Fruit fly (Drosophila melanogaster) whole organism, embryonic: ENCODE measurements around the gene sau.
A peak's percentile ranks its signal among the peaks of the same experiment; 100 is the strongest.

Experiments
- CG12769 ChIP-seq: fragments of 200-800 bp; sonication (Bioruptor generic); optimal IDR thresholded peaks from 2 replicates; lab custom pipeline; 2019; ENCODE audit warnings: missing biosample characterization, mild to moderate bottlenecking, missing genetic modification characterization, moderate library complexity
- CG13775 ChIP-seq: fragments of 200-800 bp; sonication (Bioruptor generic); optimal IDR thresholded peaks from 3 replicates; lab custom pipeline; 2017; ENCODE audit warnings: missing biosample characterization, mild to moderate bottlenecking, missing genetic modification characterization
- CG13894 ChIP-seq: fragments of 200-800 bp; sonication (Bioruptor generic); optimal IDR thresholded peaks from 3 replicates; lab custom pipeline; 2018; ENCODE audit warnings: missing biosample characterization, mild to moderate bottlenecking, missing genetic modification characterization, moderate library complexity
- CG15073 ChIP-seq: fragments of 200-800 bp; sonication (Bioruptor generic); optimal IDR thresholded peaks from 2 replicates; lab custom pipeline; 2016; ENCODE audit warnings: missing biosample characterization, missing genetic modification characterization
- CG1529 ChIP-seq: fragments of 200-800 bp; sonication (Bioruptor generic); optimal IDR thresholded peaks from 3 replicates; lab custom pipeline; 2018; ENCODE audit warnings: missing biosample characterization, missing genetic modification characterization
- CG1602 ChIP-seq: fragments of 200-800 bp; sonication (Bioruptor generic); optimal IDR thresholded peaks from 3 replicates; lab custom pipeline; 2016; ENCODE audit warnings: missing biosample characterization, missing genetic modification characterization
- CG16863 ChIP-seq: fragments of 200-800 bp; sonication (Bioruptor generic); optimal IDR thresholded peaks from 3 replicates; lab custom pipeline; 2016; ENCODE audit warnings: missing biosample characterization, missing genetic modification characterization
- CG17912 ChIP-seq: fragments of 200-800 bp; sonication (Bioruptor generic); optimal IDR thresholded peaks from 2 replicates; lab custom pipeline; 2018; ENCODE audit warnings: missing biosample characterization, mild to moderate bottlenecking, missing genetic modification characterization
- CG2875 ChIP-seq: fragments of 200-800 bp; sonication (Bioruptor generic); optimal IDR thresholded peaks from 2 replicates; lab custom pipeline; 2017; ENCODE audit warnings: missing biosample characterization, mild to moderate bottlenecking, missing genetic modification characterization, missing genetic modification reagents
- CG3065 ChIP-seq: fragments of 200-800 bp; sonication (Bioruptor generic); optimal IDR thresholded peaks from 2 replicates; lab custom pipeline; 2016; ENCODE audit warnings: missing biosample characterization, missing genetic modification characterization
- CG3838 ChIP-seq: fragments of 200-800 bp; sonication (Bioruptor generic); optimal IDR thresholded peaks from 3 replicates; lab custom pipeline; 2016; ENCODE audit warnings: missing biosample characterization, missing genetic modification characterization
- CG4282 ChIP-seq: fragments of 200-800 bp; sonication (Bioruptor generic); optimal IDR thresholded peaks from 2 replicates; lab custom pipeline; 2016; ENCODE audit warnings: missing biosample characterization, missing genetic modification characterization
- CG7556 ChIP-seq: fragments of 200-800 bp; sonication (Bioruptor generic); optimal IDR thresholded peaks from 2 replicates; lab custom pipeline; 2017; ENCODE audit warnings: missing biosample characterization, mild to moderate bottlenecking, missing genetic modification characterization
- CG8089 ChIP-seq: fragments of 200-800 bp; sonication (Bioruptor generic); optimal IDR thresholded peaks from 3 replicates; lab custom pipeline; 2016; ENCODE audit warnings: missing biosample characterization, missing genetic modification characterization
- CG8290 ChIP-seq, 3 experiments: fragments of 200-800 bp; sonication (Bioruptor generic); optimal IDR thresholded peaks; 2 replicates each; lab custom pipeline; 2016 to 2019; ENCODE audit warnings: missing biosample characterization in 3 of 3, missing genetic modification characterization in 3 of 3, mild to moderate bottlenecking in 2 of 3, moderate library complexity in 1 of 3
- CG8359 ChIP-seq: fragments of 200-800 bp; sonication (Bioruptor generic); optimal IDR thresholded peaks from 2 replicates; lab custom pipeline; 2017; ENCODE audit warnings: missing biosample characterization, mild to moderate bottlenecking, missing genetic modification characterization, borderline replicate concordance
- CG9437 ChIP-seq: fragments of 200-800 bp; sonication (Bioruptor generic); optimal IDR thresholded peaks from 2 replicates; lab custom pipeline; 2018; ENCODE audit warnings: missing biosample characterization, mild to moderate bottlenecking, missing genetic modification characterization
- Dbx ChIP-seq: fragments of 200-800 bp; sonication (Bioruptor generic); IDR thresholded peaks from 3 replicates; pipeline ENCODE4 v1.3.6; 2022; ENCODE audit warnings: missing biosample characterization, missing genetic modification characterization
- Dip3 ChIP-seq: fragments of 200-800 bp; sonication (Bioruptor generic); optimal IDR thresholded peaks from 3 replicates; lab custom pipeline; 2016; ENCODE audit warnings: missing biosample characterization, missing genetic modification characterization
- Ets97D ChIP-seq: fragments of 200-800 bp; sonication (Bioruptor generic); optimal IDR thresholded peaks from 3 replicates; lab custom pipeline; 2016; ENCODE audit warnings: missing biosample characterization, missing genetic modification characterization
- HLH54F ChIP-seq: fragments of 200-800 bp; sonication (Bioruptor generic); optimal IDR thresholded peaks from 3 replicates; lab custom pipeline; 2016; ENCODE audit warnings: missing biosample characterization, missing genetic modification characterization
- Hr39 ChIP-seq: fragments of >200 bp; optimal IDR thresholded peaks from 2 replicates; lab custom pipeline; 2017
- Mrtf ChIP-seq: fragments of 200-800 bp; sonication (Bioruptor generic); IDR thresholded peaks from 3 replicates; pipeline ENCODE4 v1.3.6; 2022; ENCODE audit warnings: missing biosample characterization, missing genetic modification characterization
- Nf-YC ChIP-seq: fragments of 200-800 bp; optimal IDR thresholded peaks from 3 replicates; lab custom pipeline; 2019; ENCODE audit warnings: missing biosample characterization, mild to moderate bottlenecking, missing genetic modification characterization, moderate library complexity
- NfI ChIP-seq: fragments of 200-800 bp; sonication (Bioruptor generic); optimal IDR thresholded peaks from 3 replicates; lab custom pipeline; 2018; ENCODE audit warnings: missing biosample characterization, mild to moderate bottlenecking, missing genetic modification characterization, moderate library complexity
- Rfx ChIP-seq: fragments of 200-800 bp; sonication (Bioruptor generic); IDR thresholded peaks from 2 replicates; pipeline ENCODE4 v1.3.6; 2022; ENCODE audit warnings: missing biosample characterization, missing genetic modification characterization
- Scr ChIP-seq: fragments of 200-800 bp; sonication (Bioruptor generic); IDR thresholded peaks from 2 replicates; pipeline ENCODE4 v1.3.6; 2022; ENCODE audit warnings: missing biosample characterization, missing genetic modification characterization; ENCODE audit not compliant: partially characterized antibody
- aop ChIP-seq: fragments of 200-800 bp; sonication (Bioruptor generic); IDR thresholded peaks from 2 replicates; pipeline ENCODE4 v1.3.6; 2022; ENCODE audit warnings: missing biosample characterization, missing genetic modification characterization
- ase ChIP-seq: fragments of 200-800 bp; sonication (Bioruptor generic); IDR thresholded peaks from 3 replicates; pipeline ENCODE4 v1.3.6; 2022; ENCODE audit warnings: missing biosample characterization, missing genetic modification characterization
- bbx ChIP-seq: fragments of 200-800 bp; sonication (Bioruptor generic); IDR thresholded peaks from 2 replicates; pipeline ENCODE4 v1.3.6; 2022; ENCODE audit warnings: missing biosample characterization, missing genetic modification characterization; ENCODE audit not compliant: partially characterized antibody
- bigmax ChIP-seq: fragments of 200-800 bp; sonication (Bioruptor generic); optimal IDR thresholded peaks from 2 replicates; lab custom pipeline; 2018; ENCODE audit warnings: missing biosample characterization, mild to moderate bottlenecking, missing genetic modification characterization
- cas ChIP-seq: fragments of 200-800 bp; sonication (Bioruptor generic); IDR thresholded peaks from 2 replicates; pipeline ENCODE4 v1.3.6; 2022; ENCODE audit warnings: missing biosample characterization, missing genetic modification characterization
- croc ChIP-seq: fragments of 200-800 bp; sonication (Bioruptor generic); conservative IDR thresholded peaks from 3 replicates; pipeline ENCODE4 v1.3.6; 2022; ENCODE audit warnings: missing biosample characterization, missing genetic modification characterization
- crol ChIP-seq: fragments of 200-800 bp; sonication (Bioruptor generic); IDR thresholded peaks from 2 replicates; pipeline ENCODE4 v1.3.6; 2022; ENCODE audit warnings: missing biosample characterization, missing genetic modification characterization
- crp ChIP-seq, 2 experiments: fragments of 200-800 bp; sonication (Bioruptor generic); optimal IDR thresholded peaks; 2 replicates in 1 of 2; 3 replicates in 1 of 2; lab custom pipeline; 2017; ENCODE audit warnings: missing biosample characterization in 2 of 2, missing genetic modification characterization in 2 of 2, mild to moderate bottlenecking in 1 of 2, moderate library complexity in 1 of 2
- ewg ChIP-seq: fragments of 200-800 bp; sonication (Bioruptor generic); optimal IDR thresholded peaks from 3 replicates; lab custom pipeline; 2017; ENCODE audit warnings: mild to moderate bottlenecking, missing biosample characterization, missing genetic modification reagents, missing genetic modification characterization
- nerfin-1 ChIP-seq: fragments of 200-800 bp; sonication (Bioruptor generic); optimal IDR thresholded peaks from 3 replicates; lab custom pipeline; 2019; ENCODE audit warnings: missing biosample characterization, mild to moderate bottlenecking, missing genetic modification characterization, moderate library complexity
- oc ChIP-seq: fragments of 200-800 bp; sonication (Bioruptor generic); optimal IDR thresholded peaks from 2 replicates; lab custom pipeline; 2018; ENCODE audit warnings: missing biosample characterization, mild to moderate bottlenecking, missing genetic modification characterization, moderate library complexity
- pho ChIP-seq: fragments of 200-800 bp; sonication (Bioruptor generic); optimal IDR thresholded peaks from 2 replicates; lab custom pipeline; 2016; ENCODE audit warnings: missing biosample characterization, missing genetic modification characterization
- pum ChIP-seq: fragments of 200-800 bp; sonication (Bioruptor generic); optimal IDR thresholded peaks from 2 replicates; lab custom pipeline; 2016; ENCODE audit warnings: missing biosample characterization, missing genetic modification characterization
- shn ChIP-seq: fragments of 200-800 bp; sonication (Bioruptor generic); optimal IDR thresholded peaks from 3 replicates; lab custom pipeline; 2016; ENCODE audit warnings: missing biosample characterization, missing genetic modification characterization
- sna ChIP-seq: fragments of 200-800 bp; sonication (Bioruptor generic); IDR thresholded peaks from 2 replicates; pipeline ENCODE4 v1.3.6; 2022; ENCODE audit warnings: missing biosample characterization, missing genetic modification characterization; ENCODE audit not compliant: partially characterized antibody
- sr ChIP-seq: fragments of 200-800 bp; sonication (Bioruptor generic); IDR thresholded peaks from 3 replicates; pipeline ENCODE4 v1.3.6; 2022; ENCODE audit warnings: missing biosample characterization, missing genetic modification characterization
- sug ChIP-seq: fragments of 200-800 bp; optimal IDR thresholded peaks from 2 replicates; lab custom pipeline; 2019; ENCODE audit warnings: missing biosample characterization, mild to moderate bottlenecking, missing genetic modification characterization, moderate library complexity
- tap ChIP-seq: fragments of 200-800 bp; optimal IDR thresholded peaks from 3 replicates; lab custom pipeline; 2019; ENCODE audit warnings: missing biosample characterization, mild to moderate bottlenecking, missing genetic modification characterization, moderate library complexity
- tio ChIP-seq: fragments of 200-800 bp; sonication (Bioruptor generic); optimal IDR thresholded peaks from 2 replicates; lab custom pipeline; 2017; ENCODE audit warnings: missing biosample characterization, missing genetic modification characterization, inconsistent platforms
- tup ChIP-seq: fragments of 200-800 bp; sonication (Bioruptor generic); optimal IDR thresholded peaks from 2 replicates; lab custom pipeline; 2016; ENCODE audit warnings: missing biosample characterization, mild to moderate bottlenecking, missing genetic modification characterization, moderate library complexity
- zen ChIP-seq: fragments of 200-800 bp; sonication (Bioruptor generic); optimal IDR thresholded peaks from 3 replicates; lab custom pipeline; 2018; ENCODE audit warnings: missing biosample characterization, mild to moderate bottlenecking, missing genetic modification characterization, moderate library complexity
- zfh2 ChIP-seq: fragments of 200-800 bp; sonication (Bioruptor generic); optimal IDR thresholded peaks from 2 replicates; lab custom pipeline; 2016; ENCODE audit warnings: missing biosample characterization, missing genetic modification characterization

The sau gene

DNA sequence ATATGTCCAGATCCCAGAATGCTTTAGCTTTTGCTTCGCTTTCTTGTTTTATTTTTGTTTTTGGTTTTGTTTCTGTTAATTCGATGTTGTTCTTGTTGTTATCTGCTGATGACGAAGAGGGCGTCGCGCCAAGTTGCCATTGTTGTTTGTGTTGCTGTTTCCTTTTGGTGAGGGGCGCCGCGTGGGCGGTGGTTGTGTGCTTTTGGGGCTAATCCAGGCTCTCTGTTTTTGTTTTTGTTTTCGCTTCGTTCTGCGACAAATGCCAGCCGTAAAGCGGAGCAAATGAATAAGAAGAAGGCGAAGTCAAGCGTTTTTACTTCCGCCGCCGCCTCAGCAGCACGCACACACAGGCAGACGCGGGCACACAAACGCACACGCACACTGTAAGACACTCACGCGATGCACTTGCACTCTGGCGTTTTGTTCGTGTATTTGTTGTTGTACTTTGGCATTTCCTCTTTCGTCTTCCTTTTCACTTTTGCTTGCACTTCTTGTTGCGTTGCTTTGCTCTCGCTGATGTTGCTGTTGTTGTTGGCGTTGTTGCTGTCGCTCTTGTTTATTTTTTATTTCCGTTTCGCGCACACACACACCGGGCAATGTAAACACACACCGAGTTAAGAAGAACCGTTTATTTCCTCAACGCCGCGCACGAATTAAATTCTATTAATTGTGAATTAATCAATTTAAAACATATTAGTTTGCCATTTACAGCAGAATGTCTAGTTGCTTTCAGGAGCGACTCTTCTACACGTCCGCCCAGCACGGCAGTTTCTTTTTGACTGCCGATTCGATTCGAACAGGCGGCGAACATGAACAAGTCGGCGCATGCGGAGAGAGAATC, 48.0 kb upstream of the sau start, which contains the start of gene aop (continued):
- TF ChIP-seq zfh2 (no peak), Hr39 (lab: Kevin White, UChicago) (no peak), CG13894 (peak; percentile 57), pum (no peak), zen (tag; lab: Kevin White, UChicago) (peak; percentile 68), Dip3 (no peak), ase (no peak), oc (peak; percentile 21), tio (GFP tag; lab: Kevin White, UChicago) (no peak), Ets97D (no peak), tup (no peak), Scr (GFP tag; lab: Robert Waterston, UW) (no peak), CG8290 (GFP tag; optimal IDR thresholded peaks at IDR 0.05; lab: Kevin White, UChicago) (no peak), CG8290 (tag; optimal IDR thresholded peaks at IDR 0.05; lab: Kevin White, UChicago) (peak in 1 of 2 experiments; percentile 72), sug (tag; lab: Kevin White, UChicago) (no peak), tap (tag; lab: Kevin White, UChicago) (peak; percentile 19), CG9437 (GFP tag; lab: Kevin White, UChicago) (no peak), sr (GFP tag; lab: Robert Waterston, UW) (peak; percentile 73; the same call in 2 of the 3 replicates), cas (GFP tag; lab: Robert Waterston, UW) (no peak), crol (GFP tag; lab: Robert Waterston, UW) (0 out of 2 replicates have a peak, but pooled peaks have one; percentile 23), CG4282 (GFP tag; lab: Kevin White, UChicago) (no peak), aop (GFP tag; lab: Robert Waterston, UW) (peak; percentile 91), sna (no peak), CG1529 (peak; percentile 9), bigmax (GFP tag; lab: Kevin White, UChicago) (no peak), CG1602 (no peak), CG8089 (GFP tag; lab: Kevin White, UChicago) (no peak), Rfx (GFP tag; lab: Robert Waterston, UW) (peak; percentile 38; the same call in 1 of the 2 replicates), crp (GFP tag; optimal IDR thresholded peaks at IDR 0.05; lab: Kevin White, UChicago) (no peak), CG16863 (peak; percentile 16), CG8359 (GFP tag; lab: Kevin White, UChicago) (no peak), Dbx (peak; percentile 48; the same call in 1 of the 3 replicates), ewg (GFP tag; lab: Kevin White, UChicago) (peak; percentile 93), Nf-YC (peak; percentile 27), CG3065 (GFP tag; lab: Kevin White, UChicago) (no peak), pho (GFP tag; lab: Kevin White, UChicago) (no peak), HLH54F (no peak), NfI (GFP tag; lab: Kevin White, UChicago) (peak; percentile 28), croc (GFP tag; lab: Robert Waterston, UW) (no peak), CG13775 (GFP tag; lab: Kevin White, UChicago) (no peak), CG3838 (GFP tag; lab: Kevin White, UChicago) (peak; percentile 39), Mrtf (GFP tag; lab: Robert Waterston, UW) (no peak), CG15073 (no peak), nerfin-1 (tag; lab: Kevin White, UChicago) (no peak), CG12769 (tag; lab: Kevin White, UChicago) (peak; percentile 38), CG2875 (GFP tag; lab: Kevin White, UChicago) (no peak), CG17912 (peak; percentile 57), bbx (GFP tag; lab: Robert Waterston, UW) (0 out of 2 replicates have a peak, but pooled peaks have one; percentile 17), CG7556 (GFP tag; lab: Kevin White, UChicago) (peak; percentile 13), shn (GFP tag; lab: Kevin White, UChicago) (no peak)
